Fruit fly (Drosophila melanogaster) whole organism, adult: ENCODE results near the gene CG17637.
A peak's percentile ranks its signal among the peaks of the same experiment; 100 is the strongest.

Experiments used
- CG12768 ChIP-seq: fragments of 200-800 bp; sonication (Bioruptor generic); optimal IDR thresholded peaks from 2 replicates; lab custom pipeline; 2017; ENCODE audit warnings: missing biosample characterization, missing genetic modification characterization, mild to moderate bottlenecking, moderate library complexity, missing genetic modification reagents
- CG14711 ChIP-seq: fragments of 200-800 bp; sonication (Bioruptor generic); optimal IDR thresholded peaks from 2 replicates; lab custom pipeline; 2018; ENCODE audit warnings: missing biosample characterization, mild to moderate bottlenecking, missing genetic modification characterization, moderate library complexity
- CG1620 ChIP-seq: fragments of 200-800 bp; sonication (Bioruptor generic); optimal IDR thresholded peaks from 2 replicates; lab custom pipeline; 2016; ENCODE audit warnings: missing biosample characterization, missing genetic modification characterization
- CG33017 ChIP-seq: fragments of 200-800 bp; sonication (Bioruptor generic); optimal IDR thresholded peaks from 2 replicates; lab custom pipeline; 2018; ENCODE audit warnings: missing biosample characterization, mild to moderate bottlenecking, missing genetic modification characterization, moderate library complexity
- CG5204 ChIP-seq: fragments of 200-800 bp; sonication (Bioruptor generic); optimal IDR thresholded peaks from 2 replicates; lab custom pipeline; 2016; ENCODE audit warnings: missing biosample characterization, missing genetic modification characterization
- CG7045 ChIP-seq: fragments of 200-800 bp; sonication (Bioruptor generic); optimal IDR thresholded peaks from 2 replicates; lab custom pipeline; 2017; ENCODE audit warnings: missing biosample characterization, mild to moderate bottlenecking, missing genetic modification characterization
- CG7101 ChIP-seq: fragments of 200-800 bp; sonication (Bioruptor generic); optimal IDR thresholded peaks from 2 replicates; lab custom pipeline; 2018; ENCODE audit warnings: missing biosample characterization, mild to moderate bottlenecking, missing genetic modification characterization, moderate library complexity
- Clk ChIP-seq: fragments of 200-800 bp; sonication (Bioruptor generic); optimal IDR thresholded peaks from 2 replicates; lab custom pipeline; 2017; ENCODE audit warnings: missing biosample characterization, missing genetic modification characterization
- Crg-1 ChIP-seq: fragments of 200-800 bp; sonication (Bioruptor generic); optimal IDR thresholded peaks from 2 replicates; lab custom pipeline; 2016; ENCODE audit warnings: missing biosample characterization, missing genetic modification characterization
- Hr96 ChIP-seq: fragments of 200-800 bp; sonication (Bioruptor generic); optimal IDR thresholded peaks from 2 replicates; lab custom pipeline; 2016; ENCODE audit warnings: missing biosample characterization, missing genetic modification characterization
- kay ChIP-seq: fragments of 200-800 bp; sonication (Bioruptor generic); peaks from one replicate; lab custom pipeline; 2016; ENCODE audit warnings: missing biosample characterization, missing genetic modification characterization, borderline replicate concordance
- ovo ChIP-seq: fragments of 200-800 bp; sonication (Bioruptor generic); optimal IDR thresholded peaks from 2 replicates; lab custom pipeline; 2016; ENCODE audit warnings: missing biosample characterization, missing genetic modification characterization
- pad ChIP-seq: fragments of 200-800 bp; sonication (Bioruptor generic); optimal IDR thresholded peaks from 3 replicates; lab custom pipeline; 2017; ENCODE audit warnings: missing biosample characterization, missing genetic modification characterization, mild to moderate bottlenecking, moderate library complexity, missing genetic modification reagents
- toe ChIP-seq: fragments of 200-800 bp; sonication (Bioruptor generic); optimal IDR thresholded peaks from 2 replicates; lab custom pipeline; 2016; ENCODE audit warnings: missing biosample characterization, missing genetic modification characterization

dm6 chr3L:20516519-20517178 is 12.7 kb downstream of the CG17637 start:
- TF ChIP-seq CG7045 (GFP tag; lab: Kevin White, UChicago) (peak; percentile 63), CG1620 (GFP tag; lab: Kevin White, UChicago) (no peak), Clk (GFP tag; lab: Kevin White, UChicago) (peak; percentile 26), Hr96 (GFP tag; lab: Kevin White, UChicago) (no peak), CG5204 (GFP tag; lab: Kevin White, UChicago) (no peak), kay (peak; percentile 76), CG33017 (peak; percentile 88), Crg-1 (GFP tag; lab: Kevin White, UChicago) (no peak), CG7101 (tag; lab: Kevin White, UChicago) (peak; percentile 88), toe (GFP tag; lab: Kevin White, UChicago) (no peak), CG12768 (GFP tag; lab: Kevin White, UChicago) (peak; percentile 53), CG14711 (peak; percentile 81), ovo (GFP tag; lab: Kevin White, UChicago) (peak; percentile 24), pad (GFP tag; lab: Kevin White, UChicago) (peak; percentile 46)
